Worm (Caenorhabditis elegans) whole organism, L1 larva: Measurements from ENCODE around the gene dpf-1.

Experiments used
- ama-1 ChIP-seq: fragments of 150-350 bp; optimal IDR thresholded peaks from 2 replicates; lab custom pipeline; 2014
- dpl-1 ChIP-seq, 3 experiments: fragments of 150-350 bp in 2 of 3; sonication (generic microtip) in 1 of 3; optimal IDR thresholded peaks; 2 replicates each; lab custom pipeline; 2014 to 2017; ENCODE audit warnings: missing biosample characterization in 3 of 3, missing genetic modification characterization in 3 of 3, missing genetic modification reagents in 3 of 3
- egl-27 ChIP-seq, 2 experiments: fragments of 150-350 bp in 1 of 2; sonication (generic microtip); optimal IDR thresholded peaks; 3 replicates each; lab custom pipeline; 2017 to 2018; ENCODE audit warnings: missing biosample characterization in 2 of 2, missing genetic modification characterization in 2 of 2, missing genetic modification reagents in 2 of 2
- elt-3 ChIP-seq, 6 experiments: fragments of 150-350 bp in 1 of 6; sonication (generic microtip); optimal IDR thresholded peaks; 2 replicates each; lab custom pipeline; 2017 to 2018; ENCODE audit warnings: missing biosample characterization in 6 of 6, missing genetic modification characterization in 6 of 6, inconsistent platforms in 1 of 6
- lin-13 ChIP-seq: fragments of 150-350 bp; optimal IDR thresholded peaks from 2 replicates; lab custom pipeline; 2014; ENCODE audit warnings: missing biosample characterization, missing genetic modification reagents, missing genetic modification characterization
- lsy-2 ChIP-seq, 2 experiments: fragments of 150-350 bp; optimal IDR thresholded peaks; 2 replicates each; lab custom pipeline; 2014; ENCODE audit warnings: missing biosample characterization in 2 of 2, missing genetic modification characterization in 2 of 2
- mep-1 ChIP-seq: fragments of 150-350 bp; optimal IDR thresholded peaks from 2 replicates; lab custom pipeline; 2014; ENCODE audit warnings: missing biosample characterization, missing genetic modification characterization
- nhr-76 ChIP-seq: sonication (generic microtip); optimal IDR thresholded peaks from 2 replicates; lab custom pipeline; 2017; ENCODE audit warnings: missing biosample characterization, missing genetic modification characterization
- skn-1 ChIP-seq: fragments of 150-350 bp; optimal IDR thresholded peaks from 2 replicates; lab custom pipeline; 2014; ENCODE audit warnings: missing biosample characterization, missing genetic modification characterization
- snpc-4 ChIP-seq: fragments of 150-350 bp; optimal IDR thresholded peaks from 2 replicates; lab custom pipeline; 2014; ENCODE audit warnings: missing biosample characterization, missing genetic modification characterization
- sptf-1 ChIP-seq: fragments of 150-350 bp; optimal IDR thresholded peaks from 2 replicates; lab custom pipeline; 2014; ENCODE audit warnings: missing biosample characterization, missing genetic modification characterization
- xbp-1 ChIP-seq: sonication (generic microtip); optimal IDR thresholded peaks from 2 replicates; lab custom pipeline; 2016; ENCODE audit warnings: missing genetic modification characterization, missing compliant biosample characterization
- ztf-4 ChIP-seq: fragments of 150-350 bp; optimal IDR thresholded peaks from 2 replicates; lab custom pipeline; 2014; ENCODE audit warnings: missing biosample characterization, missing genetic modification characterization

DNA sequence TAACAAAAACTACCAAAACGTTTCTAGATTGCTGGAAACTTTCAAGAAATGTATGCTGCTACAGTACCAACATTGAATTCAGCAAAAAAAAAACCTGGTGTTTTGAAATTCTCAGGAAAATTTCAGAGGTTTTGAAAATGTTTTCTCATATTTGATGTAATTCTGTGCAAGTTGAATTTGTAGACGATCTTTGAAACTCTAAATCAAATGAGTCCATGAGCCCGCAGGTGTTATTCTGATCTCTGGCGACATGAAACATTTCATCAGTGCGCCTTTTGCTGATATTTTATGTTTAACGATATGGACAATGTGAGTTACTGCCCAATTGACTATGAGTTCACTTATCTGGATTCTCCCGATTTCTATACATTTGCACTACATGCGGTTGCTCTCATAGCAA, 22.6 kb downstream of the dpf-1 start, which contains the start of gene srh-218:
- TF ChIP-seq lin-13 (GFP tag; lab: Kevin White, UChicago) = no peak
- no peak for TF ChIP-seq dpl-1 (GFP tag; optimal IDR thresholded peaks at IDR 0.05; lab: Kevin White, UChicago)
- no peak for TF ChIP-seq egl-27 (tag; optimal IDR thresholded peaks at IDR 0.05; lab: Kevin White, UChicago)
- TF ChIP-seq lsy-2 (tag; optimal IDR thresholded peaks at IDR 0.05; lab: Kevin White, UChicago) = no peak
- no peak for TF ChIP-seq mep-1 (tag; lab: Kevin White, UChicago)
- no peak for TF ChIP-seq ztf-4 (tag; lab: Kevin White, UChicago)
- no peak for TF ChIP-seq ama-1 (lab: Kevin White, UChicago)
- no peak for TF ChIP-seq nhr-76 (tag; lab: Kevin White, UChicago)
- no peak for TF ChIP-seq sptf-1 (tag; lab: Kevin White, UChicago)
- TF ChIP-seq elt-3 (tag; optimal IDR thresholded peaks at IDR 0.05; lab: Kevin White, UChicago) = no peak
- TF ChIP-seq skn-1 = no peak
- no peak for TF ChIP-seq snpc-4
- no peak for TF ChIP-seq xbp-1 (tag; lab: Kevin White, UChicago)
